Worm (Caenorhabditis elegans) whole organism, L2 larva: Measurements from ENCODE around the gene T06D4.1.

Experiments
- C34F6.9 ChIP-seq: fragments of 150-350 bp; optimal IDR thresholded peaks from 2 replicates; lab custom pipeline; 2014; ENCODE audit warnings: missing biosample characterization, missing genetic modification characterization
- F13H6.1 ChIP-seq: sonication (generic microtip); optimal IDR thresholded peaks from 2 replicates; lab custom pipeline; 2016; ENCODE audit warnings: missing genetic modification characterization, missing compliant biosample characterization
- R02D3.7 ChIP-seq: fragments of 150-350 bp; optimal IDR thresholded peaks from 2 replicates; lab custom pipeline; 2014; ENCODE audit warnings: missing biosample characterization, missing genetic modification characterization
- ZK546.5 ChIP-seq: sonication (generic microtip); optimal IDR thresholded peaks from 2 replicates; lab custom pipeline; 2017; ENCODE audit warnings: missing biosample characterization, missing genetic modification characterization
- blmp-1 ChIP-seq: sonication (generic microtip); optimal IDR thresholded peaks from 2 replicates; lab custom pipeline; 2017; ENCODE audit warnings: missing genetic modification characterization, mild to moderate bottlenecking, missing compliant biosample characterization, antibody characterized with exemption, moderate library complexity; ENCODE audit not compliant: insufficient read depth
- ceh-16 ChIP-seq: fragments of 150-350 bp; optimal IDR thresholded peaks from 2 replicates; lab custom pipeline; 2014; ENCODE audit warnings: missing biosample characterization, missing genetic modification characterization
- ceh-82 ChIP-seq: fragments of 150-350 bp; optimal IDR thresholded peaks from 2 replicates; lab custom pipeline; 2014; ENCODE audit warnings: missing biosample characterization, missing genetic modification characterization
- dmd-4 ChIP-seq: sonication (generic microtip); optimal IDR thresholded peaks from 2 replicates; lab custom pipeline; 2017; ENCODE audit warnings: missing biosample characterization, missing genetic modification characterization
- elt-3 ChIP-seq: sonication (generic microtip); optimal IDR thresholded peaks from 2 replicates; lab custom pipeline; 2017; ENCODE audit warnings: missing biosample characterization, missing genetic modification characterization
- fos-1 ChIP-seq: fragments of 150-350 bp; optimal IDR thresholded peaks from 2 replicates; lab custom pipeline; 2014; ENCODE audit warnings: missing biosample characterization, missing genetic modification characterization
- gmeb-1 ChIP-seq: fragments of 150-350 bp; optimal IDR thresholded peaks from 2 replicates; lab custom pipeline; 2014; ENCODE audit warnings: missing biosample characterization, missing genetic modification characterization
- lin-11 ChIP-seq: fragments of 150-350 bp; sonication (generic microtip); optimal IDR thresholded peaks from 2 replicates; lab custom pipeline; 2014; ENCODE audit warnings: missing biosample characterization, missing genetic modification characterization, inconsistent platforms, mixed read lengths
- lin-13 ChIP-seq: fragments of 150-350 bp; optimal IDR thresholded peaks from 2 replicates; lab custom pipeline; 2014; ENCODE audit warnings: missing biosample characterization, missing genetic modification reagents, missing genetic modification characterization
- lsy-2 ChIP-seq, 2 experiments: fragments of 150-350 bp in 1 of 2; sonication (generic microtip) in 1 of 2; optimal IDR thresholded peaks; 2 replicates each; lab custom pipeline; 2014 to 2017; ENCODE audit warnings: missing biosample characterization in 2 of 2, missing genetic modification characterization in 2 of 2
- mab-5 ChIP-seq: fragments of 150-350 bp; optimal IDR thresholded peaks from 2 replicates; lab custom pipeline; 2014; ENCODE audit warnings: missing biosample characterization, missing genetic modification characterization
- mdl-1 ChIP-seq, 2 experiments: fragments of 150-350 bp in 1 of 2; sonication (generic microtip) in 1 of 2; optimal IDR thresholded peaks; 2 replicates each; lab custom pipeline; 2017; ENCODE audit warnings: missing biosample characterization in 2 of 2, missing genetic modification characterization in 2 of 2
- nhr-10 ChIP-seq: sonication (generic microtip); optimal IDR thresholded peaks from 2 replicates; lab custom pipeline; 2017; ENCODE audit warnings: missing biosample characterization, missing genetic modification characterization
- nhr-129 ChIP-seq: fragments of 150-350 bp; optimal IDR thresholded peaks from 2 replicates; lab custom pipeline; 2014; ENCODE audit warnings: missing biosample characterization, missing genetic modification characterization
- nhr-21 ChIP-seq: fragments of 150-350 bp; optimal IDR thresholded peaks from 2 replicates; lab custom pipeline; 2014; ENCODE audit warnings: missing biosample characterization, missing genetic modification characterization
- nhr-23 ChIP-seq: fragments of 150-350 bp; optimal IDR thresholded peaks from 2 replicates; lab custom pipeline; 2014; ENCODE audit warnings: missing biosample characterization, missing genetic modification reagents, missing genetic modification characterization
- nhr-6 ChIP-seq: fragments of 150-350 bp; optimal IDR thresholded peaks from 2 replicates; lab custom pipeline; 2014; ENCODE audit warnings: missing biosample characterization, missing genetic modification characterization
- sem-4 ChIP-seq: fragments of 150-350 bp; optimal IDR thresholded peaks from 2 replicates; lab custom pipeline; 2014; ENCODE audit warnings: missing biosample characterization, missing genetic modification reagents, missing genetic modification characterization
- sma-3 ChIP-seq: sonication (generic microtip); optimal IDR thresholded peaks from 2 replicates; lab custom pipeline; 2016; ENCODE audit warnings: missing genetic modification reagents, missing genetic modification characterization, missing compliant biosample characterization
- sma-9 ChIP-seq, 2 experiments: fragments of 150-350 bp in 1 of 2; sonication (generic microtip) in 1 of 2; optimal IDR thresholded peaks; 2 replicates each; lab custom pipeline; 2014 to 2016; ENCODE audit warnings: missing genetic modification characterization in 2 of 2, mild to moderate bottlenecking in 1 of 2, missing biosample characterization in 1 of 2, missing compliant biosample characterization in 1 of 2, missing genetic modification reagents in 1 of 2, moderate library complexity in 1 of 2
- snpc-4 ChIP-seq: fragments of 150-350 bp; optimal IDR thresholded peaks from 2 replicates; lab custom pipeline; 2014; ENCODE audit warnings: missing biosample characterization, missing genetic modification characterization
- unc-39 ChIP-seq: fragments of 150-350 bp; optimal IDR thresholded peaks from 2 replicates; lab custom pipeline; 2014; ENCODE audit warnings: missing biosample characterization, missing genetic modification characterization
- unc-55 ChIP-seq: fragments of 150-350 bp; sonication (generic microtip); optimal IDR thresholded peaks from 3 replicates; lab custom pipeline; 2014; ENCODE audit warnings: missing biosample characterization, missing genetic modification reagents, missing genetic modification characterization
- unc-62 ChIP-seq: fragments of 150-350 bp; optimal IDR thresholded peaks from 2 replicates; lab custom pipeline; 2014; ENCODE audit warnings: missing biosample characterization, missing genetic modification reagents, missing genetic modification characterization
- ztf-1 ChIP-seq: fragments of 200-800 bp; sonication (Bioruptor generic); conservative IDR thresholded peaks from 2 replicates; pipeline ENCODE4 v1.3.6; 2022; ENCODE audit warnings: missing genetic modification characterization, missing compliant biosample characterization
- ztf-11 ChIP-seq: sonication (generic microtip); optimal IDR thresholded peaks from 2 replicates; lab custom pipeline; 2017; ENCODE audit warnings: missing biosample characterization, missing genetic modification characterization

The T06D4.1 gene

ce11 chrII:3368097-3368496 lies 13.5 kb upstream of the T06D4.1 start, which contains the start of gene Y49F6C.7:
Y49F6C.7 (minus strand) TSS chrII:3368197.
- TF ChIP-seq snpc-4 (tag; lab: Kevin White, UChicago) = no peak
- TF ChIP-seq, all 48 proteins: peak for 0

DNA sequence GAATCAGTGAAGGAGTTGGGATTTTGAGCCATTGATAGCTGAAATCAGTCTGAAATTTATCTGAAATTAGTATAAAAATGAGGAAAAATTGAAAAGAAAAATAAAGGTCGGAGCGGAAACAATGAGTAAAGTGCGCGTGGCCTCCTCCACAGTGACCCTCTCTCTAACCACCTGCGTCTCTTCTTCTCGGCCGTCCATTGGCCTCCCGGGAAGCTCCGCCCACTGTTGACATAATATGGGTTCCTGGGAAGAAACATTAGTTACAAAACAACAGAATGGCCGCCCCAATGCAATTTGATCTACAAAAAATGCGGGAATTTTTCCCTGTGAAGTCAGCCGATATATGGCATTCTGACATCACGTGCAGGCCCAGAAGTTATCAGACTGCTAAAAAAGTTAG lies 11.6 kb upstream of the T06D4.1 start, which contains the start of gene Y49F6C.8:
Gene Y49F6C.8 (minus strand): TSS at position 51 of the 400 bp plus-strand sequence.
- TF ChIP-seq unc-55 (GFP tag; lab: Kevin White, UChicago) (no peak), lsy-2 (tag; optimal IDR thresholded peaks at IDR 0.05; lab: Kevin White, UChicago) (peak in 1 of 2 experiments; percentile 41), nhr-129 (tag; lab: Kevin White, UChicago) (no peak)

ce11 chrII:3371010-3371409 lies 10.6 kb upstream of the T06D4.1 start, which contains the start of gene bath-23:
bath-23 (plus strand) TSS chrII:3371310.
- no peak for TF ChIP-seq snpc-4 (tag; lab: Kevin White, UChicago)
- TF ChIP-seq dmd-4 = no peak
- no peak for TF ChIP-seq R02D3.7
- no peak for TF ChIP-seq ceh-16 (tag; lab: Kevin White, UChicago)

DNA sequence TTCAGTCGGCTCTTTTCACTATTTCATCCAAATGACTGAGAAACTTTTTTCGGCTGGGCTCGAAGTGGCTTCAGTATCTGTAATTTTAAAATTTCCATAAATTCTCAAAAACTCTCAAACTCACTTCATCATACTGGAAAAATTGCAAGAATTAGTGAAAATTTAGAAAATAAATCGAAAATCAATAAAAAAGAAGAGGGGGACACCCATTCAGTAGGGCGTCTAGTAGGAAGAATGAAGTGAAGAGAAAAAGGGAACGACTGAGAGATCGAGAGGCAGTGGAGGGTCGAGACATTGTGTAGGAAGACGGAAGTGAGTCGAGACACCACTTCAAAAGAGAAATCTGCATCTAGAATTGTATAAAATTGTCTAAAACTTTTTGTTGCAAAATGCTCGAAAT lies 7.8 kb upstream of the T06D4.1 start:
- TF ChIP-seq C34F6.9 = peak; percentile 2
- TF ChIP-seq unc-55 (GFP tag; lab: Kevin White, UChicago) = peak; percentile 57
- TF ChIP-seq sma-3 (GFP tag; lab: Kevin White, UChicago) = no peak

DNA sequence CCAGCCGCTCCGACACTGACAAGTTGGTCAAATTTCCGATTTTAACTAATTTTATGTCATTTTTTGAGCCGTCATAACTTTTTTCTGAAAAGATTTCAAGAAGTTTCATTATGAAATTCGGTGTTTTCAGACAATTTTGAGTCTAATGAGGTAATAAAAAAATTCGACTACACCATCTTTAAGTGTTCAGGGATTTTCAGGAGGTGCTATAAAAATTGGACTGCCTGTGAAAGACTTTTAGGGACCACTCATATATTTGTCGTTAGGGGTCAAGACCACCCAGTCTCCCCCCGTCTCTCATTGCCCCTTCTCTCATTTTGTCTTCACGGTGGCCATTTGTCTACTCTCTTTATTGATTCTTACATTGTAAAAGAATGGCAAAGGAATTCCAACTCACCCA lies 6.9 kb upstream of the T06D4.1 start, which contains the start of gene bath-10:
Gene bath-10 (plus strand): TSS at position 301 of the 400 bp plus-strand sequence.
- TF ChIP-seq C34F6.9 (no peak), snpc-4 (tag; lab: Kevin White, UChicago) (no peak), sma-9 (GFP tag; optimal IDR thresholded peaks at IDR 0.05; lab: Kevin White, UChicago) (no peak), sma-9 (tag; optimal IDR thresholded peaks at IDR 0.05; lab: Kevin White, UChicago) (no peak), lin-13 (GFP tag; lab: Kevin White, UChicago) (no peak)

- TF ChIP-seq R02D3.7 (no peak), lin-11 (tag; lab: Kevin White, UChicago) (no peak), elt-3 (tag; lab: Kevin White, UChicago) (no peak), ZK546.5 (tag; lab: Kevin White, UChicago) (no peak), sem-4 (tag; lab: Kevin White, UChicago) (no peak), nhr-6 (tag; lab: Kevin White, UChicago) (no peak), unc-39 (tag; lab: Kevin White, UChicago) (no peak), fos-1 (tag; lab: Kevin White, UChicago) (no peak)
- TF ChIP-seq, all 48 proteins: peak for 0
Measured at ce11 chrII:3375302-3375701, 6.3 kb upstream of the T06D4.1 start.

- no peak for TF ChIP-seq nhr-6 (tag; lab: Kevin White, UChicago)
- TF ChIP-seq unc-62 (GFP tag; lab: Kevin White, UChicago) = no peak
- TF ChIP-seq R02D3.7 = no peak
- TF ChIP-seq dmd-4 = no peak
- no peak for TF ChIP-seq mab-5 (tag; lab: Kevin White, UChicago)
- no peak for TF ChIP-seq nhr-10
- TF ChIP-seq ZK546.5 (tag; lab: Kevin White, UChicago) = no peak
- TF ChIP-seq sma-9 (GFP tag; optimal IDR thresholded peaks at IDR 0.05; lab: Kevin White, UChicago) = no peak
- no peak for TF ChIP-seq sma-9 (tag; optimal IDR thresholded peaks at IDR 0.05; lab: Kevin White, UChicago)
- no peak for TF ChIP-seq ztf-1 (GFP tag; lab: Robert Waterston, UW)
- no peak for TF ChIP-seq ztf-11 (tag; lab: Kevin White, UChicago)
- TF ChIP-seq, all 48 proteins: peak for 0
Measured at ce11 chrII:3376789-3377188, 4.8 kb upstream of the T06D4.1 start, which contains the start of gene bath-9. bath-9 (plus strand) TSS chrII:3377089.

- TF ChIP-seq lin-11 (tag; lab: Kevin White, UChicago) (no peak), nhr-129 (tag; lab: Kevin White, UChicago) (no peak), ceh-82 (tag; lab: Kevin White, UChicago) (no peak), unc-39 (tag; lab: Kevin White, UChicago) (no peak), mdl-1 (tag; optimal IDR thresholded peaks at IDR 0.05; lab: Kevin White, UChicago) (no peak), nhr-21 (tag; lab: Kevin White, UChicago) (no peak), sma-3 (GFP tag; lab: Kevin White, UChicago) (no peak), ZK546.5 (tag; lab: Kevin White, UChicago) (no peak), snpc-4 (tag; lab: Kevin White, UChicago) (no peak), F13H6.1 (tag; lab: Kevin White, UChicago) (no peak), gmeb-1 (tag; lab: Kevin White, UChicago) (no peak), nhr-23 (tag; lab: Kevin White, UChicago) (no peak), blmp-1 (tag; lab: Kevin White, UChicago) (no peak), lin-13 (GFP tag; lab: Kevin White, UChicago) (no peak), nhr-6 (tag; lab: Kevin White, UChicago) (no peak), C34F6.9 (no peak)
- TF ChIP-seq, all 48 proteins: peak for 0
Measured at ce11 chrII:3378275-3378674, 3.4 kb upstream of the T06D4.1 start, which contains the start of gene Y49F6C.2. Y49F6C.2 (plus strand) TSS chrII:3378575.
